Fruit fly (Drosophila melanogaster): ENCODE data around the gene NimA.

DNA sequence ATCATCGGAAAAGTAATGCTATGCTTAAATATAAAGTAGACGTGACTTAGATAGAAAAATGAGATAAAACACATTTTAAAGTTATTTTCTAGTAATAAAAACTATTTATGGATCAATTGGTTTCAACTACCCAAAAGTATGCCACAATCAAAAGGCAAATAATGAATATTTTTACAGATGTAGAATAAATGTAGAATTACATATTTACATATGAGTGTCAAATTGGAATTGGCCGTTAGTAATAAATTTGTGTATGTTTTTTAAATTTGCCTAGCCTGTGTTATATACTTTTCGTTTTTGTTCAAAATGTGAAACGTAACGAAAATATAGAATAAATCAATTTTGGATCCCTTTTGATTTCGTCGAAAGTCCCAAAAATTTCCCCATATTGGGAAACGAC lies 45.6 kb upstream of the NimA start, which contains the start of gene Acyp:
- TF ChIP-seq CG8478 (optimal IDR thresholded peaks at IDR 0.05) (no peak), CTCF (optimal IDR thresholded peaks at IDR 0.05) (no peak)

Measured in S2 (cell line).